Fruit fly (Drosophila melanogaster) whole organism: ENCODE data around the gene CG32625.

ENCODE experiments used
- CG8478 ChIP-seq: fragments of >200 bp; optimal IDR thresholded peaks from 2 replicates; lab custom pipeline; 2018; ENCODE audit warnings: inconsistent platforms
- Dll ChIP-seq: fragments of >200 bp; optimal IDR thresholded peaks from 2 replicates; lab custom pipeline; 2017
- EcR ChIP-seq, 2 experiments: fragments of >200 bp; optimal IDR thresholded peaks; 2 replicates each; lab custom pipeline; 2017; ENCODE audit warnings: missing biosample characterization in 2 of 2, missing genetic modification characterization in 2 of 2, missing genetic modification reagents in 2 of 2
- pan ChIP-seq: fragments of >200 bp; optimal IDR thresholded peaks from 2 replicates; lab custom pipeline; 2017

dm6 chrX:13766495-13766894 is 9.9 kb upstream of the CG32625 start:
- no peak for TF ChIP-seq pan (lab: Kevin White, UChicago)
- no peak for TF ChIP-seq Dll
- TF ChIP-seq CG8478 (lab: Kevin White, UChicago), result no peak
- TF ChIP-seq EcR (GFP tag; optimal IDR thresholded peaks at IDR 0.05; lab: Kevin White, UChicago), result no peak
